Worm (Caenorhabditis elegans) whole organism, L1 larva: ENCODE measurements around the gene T20B12.4.

ENCODE experiments used
- C04F5.9 ChIP-seq: sonication (generic microtip); optimal IDR thresholded peaks from 2 replicates; lab custom pipeline; 2016; ENCODE audit warnings: missing genetic modification characterization, missing compliant biosample characterization
- C16A3.4 ChIP-seq: fragments of 150-350 bp; optimal IDR thresholded peaks from 2 replicates; lab custom pipeline; 2014; ENCODE audit warnings: missing biosample characterization, missing genetic modification characterization
- F16B12.6 ChIP-seq: fragments of 150-350 bp; optimal IDR thresholded peaks from 2 replicates; lab custom pipeline; 2014; ENCODE audit warnings: missing biosample characterization, missing genetic modification characterization
- ceh-82 ChIP-seq, 3 experiments: fragments of 150-350 bp in 1 of 3; sonication (generic microtip) in 2 of 3; optimal IDR thresholded peaks; 2 replicates each; lab custom pipeline; 2014 to 2017; ENCODE audit warnings: missing biosample characterization in 3 of 3, missing genetic modification characterization in 3 of 3
- ceh-90 ChIP-seq: sonication (generic microtip); optimal IDR thresholded peaks from 2 replicates; lab custom pipeline; 2016; ENCODE audit warnings: missing genetic modification characterization, missing compliant biosample characterization
- dsc-1 ChIP-seq: sonication (generic microtip); optimal IDR thresholded peaks from 2 replicates; lab custom pipeline; 2016; ENCODE audit warnings: mild to moderate bottlenecking, missing genetic modification characterization, missing compliant biosample characterization
- efl-1 ChIP-seq, 4 experiments: fragments of 150-350 bp; optimal IDR thresholded peaks in 3 of 4; peaks in 1 of 4; 1 replicate in 1 of 4; 2 replicates in 3 of 4; lab custom pipeline; 2014; ENCODE audit warnings: missing biosample characterization in 2 of 4, missing genetic modification characterization in 2 of 4, missing genetic modification reagents in 2 of 4
- egl-13 ChIP-seq: sonication (generic microtip); optimal IDR thresholded peaks from 2 replicates; lab custom pipeline; 2016; ENCODE audit warnings: missing genotype, missing genetic modification reagents, missing genetic modification characterization, missing compliant biosample characterization
- elt-2 ChIP-seq: sonication (generic microtip); optimal IDR thresholded peaks from 2 replicates; lab custom pipeline; 2016; ENCODE audit warnings: missing genetic modification characterization, mild to moderate bottlenecking, inconsistent platforms, missing compliant biosample characterization, missing genetic modification reagents
- elt-3 ChIP-seq, 6 experiments: fragments of 150-350 bp in 1 of 6; sonication (generic microtip); optimal IDR thresholded peaks; 2 replicates each; lab custom pipeline; 2017 to 2018; ENCODE audit warnings: missing biosample characterization in 6 of 6, missing genetic modification characterization in 6 of 6, inconsistent platforms in 1 of 6
- ets-5 ChIP-seq: fragments of 200-800 bp; sonication (Bioruptor generic); IDR thresholded peaks from 2 replicates; pipeline ENCODE4 v1.3.6; 2022; ENCODE audit warnings: missing genetic modification characterization, missing compliant biosample characterization
- fkh-10 ChIP-seq: sonication (generic microtip); optimal IDR thresholded peaks from 2 replicates; lab custom pipeline; 2017; ENCODE audit warnings: missing biosample characterization, missing genetic modification reagents, missing genetic modification characterization
- fkh-4 ChIP-seq: sonication (generic microtip); optimal IDR thresholded peaks from 2 replicates; lab custom pipeline; 2016; ENCODE audit warnings: missing compliant biosample characterization, missing genetic modification characterization, borderline replicate concordance
- fkh-8 ChIP-seq: sonication (generic microtip); optimal IDR thresholded peaks from 2 replicates; lab custom pipeline; 2016; ENCODE audit warnings: mild to moderate bottlenecking, missing genetic modification characterization, missing compliant biosample characterization
- grh-1 ChIP-seq: fragments of 200-800 bp; sonication (Bioruptor generic); IDR thresholded peaks from 2 replicates; pipeline ENCODE4 v1.3.6; 2022; ENCODE audit warnings: missing genetic modification reagents, missing genetic modification characterization, missing compliant biosample characterization
- hlh-4 ChIP-seq: sonication (generic microtip); optimal IDR thresholded peaks from 2 replicates; lab custom pipeline; 2016; ENCODE audit warnings: mild to moderate bottlenecking, missing genetic modification characterization, missing compliant biosample characterization
- irx-1 ChIP-seq: sonication (generic microtip); optimal IDR thresholded peaks from 2 replicates; lab custom pipeline; 2016; ENCODE audit warnings: missing genetic modification characterization, missing compliant biosample characterization
- lin-15B ChIP-seq: fragments of 150-350 bp; sonication (generic microtip); optimal IDR thresholded peaks from 3 replicates; lab custom pipeline; 2014; ENCODE audit warnings: missing biosample characterization, missing genetic modification characterization
- lin-35 ChIP-seq, 2 experiments: fragments of 150-350 bp; optimal IDR thresholded peaks; 2 replicates each; lab custom pipeline; 2014; ENCODE audit warnings: missing biosample characterization in 2 of 2, missing genetic modification characterization in 2 of 2, missing genetic modification reagents in 2 of 2
- lin-39 ChIP-seq: fragments of 150-350 bp; optimal IDR thresholded peaks from 2 replicates; lab custom pipeline; 2014; ENCODE audit warnings: missing biosample characterization, missing genetic modification reagents, missing genetic modification characterization
- lir-3 ChIP-seq: sonication (generic microtip); optimal IDR thresholded peaks from 2 replicates; lab custom pipeline; 2016; ENCODE audit warnings: mild to moderate bottlenecking, missing genetic modification characterization, moderate library complexity, missing compliant biosample characterization; ENCODE audit not compliant: poor library complexity
- lsy-2 ChIP-seq, 2 experiments: fragments of 150-350 bp; optimal IDR thresholded peaks; 2 replicates each; lab custom pipeline; 2014; ENCODE audit warnings: missing biosample characterization in 2 of 2, missing genetic modification characterization in 2 of 2
- mdl-1 ChIP-seq, 2 experiments: fragments of 150-350 bp; optimal IDR thresholded peaks; 2 replicates each; lab custom pipeline; 2014 to 2017; ENCODE audit warnings: missing biosample characterization in 2 of 2, missing genetic modification characterization in 2 of 2, inconsistent platforms in 1 of 2
- mep-1 ChIP-seq: fragments of 150-350 bp; optimal IDR thresholded peaks from 2 replicates; lab custom pipeline; 2014; ENCODE audit warnings: missing biosample characterization, missing genetic modification characterization
- nhr-20 ChIP-seq: sonication (generic microtip); optimal IDR thresholded peaks from 2 replicates; lab custom pipeline; 2016; ENCODE audit warnings: mild to moderate bottlenecking, missing genetic modification characterization, missing compliant biosample characterization
- nhr-237 ChIP-seq: fragments of 150-350 bp; optimal IDR thresholded peaks from 2 replicates; lab custom pipeline; 2014; ENCODE audit warnings: missing biosample characterization, missing genetic modification characterization
- nhr-47 ChIP-seq: sonication (generic microtip); optimal IDR thresholded peaks from 2 replicates; lab custom pipeline; 2016; ENCODE audit warnings: mild to moderate bottlenecking, missing genetic modification characterization, moderate library complexity, missing compliant biosample characterization
- nhr-71 ChIP-seq: sonication (generic microtip); optimal IDR thresholded peaks from 2 replicates; lab custom pipeline; 2016; ENCODE audit warnings: mild to moderate bottlenecking, missing genetic modification characterization, moderate library complexity, missing compliant biosample characterization
- nhr-85 ChIP-seq: sonication (generic microtip); peaks from one replicate; lab custom pipeline; 2016; ENCODE audit warnings: missing genetic modification characterization, inconsistent platforms, missing compliant biosample characterization
- nhr-90 ChIP-seq: sonication (generic microtip); optimal IDR thresholded peaks from 2 replicates; lab custom pipeline; 2016; ENCODE audit warnings: mild to moderate bottlenecking, missing genetic modification characterization, missing compliant biosample characterization; ENCODE audit not compliant: poor library complexity
- pag-3 ChIP-seq: sonication (generic microtip); optimal IDR thresholded peaks from 2 replicates; lab custom pipeline; 2017; ENCODE audit warnings: missing genetic modification characterization, mild to moderate bottlenecking, missing compliant biosample characterization, antibody characterized with exemption, borderline replicate concordance; ENCODE audit not compliant: insufficient read depth
- skn-1 ChIP-seq: fragments of 150-350 bp; optimal IDR thresholded peaks from 2 replicates; lab custom pipeline; 2014; ENCODE audit warnings: missing biosample characterization, missing genetic modification characterization
- sox-4 ChIP-seq: sonication (generic microtip); optimal IDR thresholded peaks from 2 replicates; lab custom pipeline; 2016; ENCODE audit warnings: missing genetic modification characterization, missing compliant biosample characterization
- swsn-7 ChIP-seq: sonication (generic microtip); optimal IDR thresholded peaks from 2 replicates; lab custom pipeline; 2016; ENCODE audit warnings: missing genetic modification characterization, missing compliant biosample characterization
- tbx-2 ChIP-seq: sonication (generic microtip); optimal IDR thresholded peaks from 2 replicates; lab custom pipeline; 2016; ENCODE audit warnings: missing genetic modification characterization, missing compliant biosample characterization
- tlp-1 ChIP-seq: fragments of 150-350 bp; optimal IDR thresholded peaks from 2 replicates; lab custom pipeline; 2014; ENCODE audit warnings: missing biosample characterization, missing genetic modification characterization
- unc-62 ChIP-seq: fragments of 150-350 bp; optimal IDR thresholded peaks from 2 replicates; lab custom pipeline; 2014; ENCODE audit warnings: missing biosample characterization, missing genetic modification reagents, missing genetic modification characterization
- xbp-1 ChIP-seq: sonication (generic microtip); optimal IDR thresholded peaks from 2 replicates; lab custom pipeline; 2016; ENCODE audit warnings: missing genetic modification characterization, missing compliant biosample characterization
- ztf-11 ChIP-seq, 2 experiments: sonication (generic microtip); optimal IDR thresholded peaks; 2 replicates each; lab custom pipeline; 2016 to 2017; ENCODE audit warnings: missing genetic modification characterization in 2 of 2, missing biosample characterization in 1 of 2, missing compliant biosample characterization in 1 of 2

The T20B12.4 gene

DNA sequence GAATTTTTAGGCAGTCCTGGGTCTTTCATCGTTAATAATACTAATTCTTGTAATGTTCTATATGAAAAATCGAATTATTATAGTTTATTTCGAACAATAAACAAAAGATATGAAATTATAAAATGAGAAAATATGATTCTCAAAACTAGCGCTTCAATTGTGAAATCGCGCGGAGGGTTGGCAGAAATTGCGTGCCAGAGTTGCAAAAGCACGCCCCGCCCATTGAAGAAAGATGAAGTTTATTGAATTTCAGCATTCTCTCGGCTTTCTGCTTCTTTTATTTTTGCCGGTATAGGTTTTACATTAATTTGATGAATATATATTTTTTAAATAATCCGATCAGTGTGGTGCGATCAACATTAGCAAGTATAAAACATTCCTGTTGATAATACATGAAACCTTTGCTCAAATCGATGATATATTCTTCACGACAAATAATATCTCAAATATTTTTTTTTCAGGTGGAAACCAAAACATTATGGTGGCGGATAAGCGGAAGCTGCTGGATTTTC is 8.4 kb upstream of the T20B12.4 start, which contains the start of the genes eco-1 and hmgr-1 (continued):
- TF ChIP-seq ceh-82 (tag; optimal IDR thresholded peaks at IDR 0.05; lab: Kevin White, UChicago) (peak in 2 of 3 experiments; percentile 3 to 26), xbp-1 (tag; lab: Kevin White, UChicago) (peak; percentile 39), mdl-1 (tag; optimal IDR thresholded peaks at IDR 0.05; lab: Kevin White, UChicago) (peak in 1 of 2 experiments; percentile 15), nhr-237 (tag; lab: Kevin White, UChicago) (no peak), lsy-2 (tag; optimal IDR thresholded peaks at IDR 0.05; lab: Kevin White, UChicago) (peak; percentile 55 to 62), C16A3.4 (tag; lab: Kevin White, UChicago) (peak; percentile 8), lir-3 (tag; lab: Kevin White, UChicago) (peak; percentile 38), grh-1 (GFP tag; lab: Robert Waterston, UW) (no peak), swsn-7 (peak; percentile 53), nhr-20 (tag; lab: Kevin White, UChicago) (no peak), mep-1 (tag; lab: Kevin White, UChicago) (peak; percentile 52), lin-35 (GFP tag; optimal IDR thresholded peaks at IDR 0.05; lab: Kevin White, UChicago) (peak; percentile 52 to 87), F16B12.6 (tag; lab: Kevin White, UChicago) (peak; percentile 42), lin-15B (tag; lab: Kevin White, UChicago) (peak; percentile 16)
- TF ChIP-seq, all 84 proteins: peak for 25

DNA sequence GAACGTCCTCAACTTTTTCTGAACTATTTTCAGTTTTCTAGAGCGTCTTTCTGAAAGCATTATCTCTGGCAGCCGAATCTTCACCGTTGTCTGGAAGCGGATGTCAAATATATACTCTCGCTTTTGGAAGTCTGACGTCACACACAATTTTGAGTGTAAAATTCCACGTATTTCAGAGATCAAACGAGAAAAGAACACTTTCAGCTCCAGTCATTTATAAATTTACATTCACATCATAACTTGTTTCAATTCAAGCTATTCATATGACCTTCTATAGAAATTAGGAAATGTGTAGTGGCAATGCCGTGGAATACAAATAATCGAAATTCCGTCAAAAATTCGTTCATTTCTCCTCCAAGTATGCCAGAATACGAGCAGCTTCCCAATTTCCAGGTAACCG is 1.9 kb upstream of the T20B12.4 start, which contains the start of gene F08F8.11:
Gene F08F8.11, plus strand, starts transcription at position 301 of the 400 bp plus-strand sequence.
- TF ChIP-seq unc-62 (GFP tag; lab: Kevin White, UChicago) (no peak), elt-2 (tag; lab: Kevin White, UChicago) (no peak), efl-1 (optimal IDR thresholded peaks at IDR 0.05; lab: Kevin White, UChicago) (no peak), efl-1 (GFP tag; optimal IDR thresholded peaks at IDR 0.05 in 1 of 2; lab: Kevin White, UChicago) (peak in 1 of 2 experiments; percentile 10), hlh-4 (tag; lab: Kevin White, UChicago) (no peak), nhr-85 (tag; lab: Kevin White, UChicago) (peak; percentile 32), fkh-10 (GFP tag; lab: Kevin White, UChicago) (no peak), nhr-90 (tag; lab: Kevin White, UChicago) (no peak), elt-3 (tag; optimal IDR thresholded peaks at IDR 0.05; lab: Kevin White, UChicago) (no peak), irx-1 (no peak), fkh-8 (tag; lab: Kevin White, UChicago) (no peak)

DNA sequence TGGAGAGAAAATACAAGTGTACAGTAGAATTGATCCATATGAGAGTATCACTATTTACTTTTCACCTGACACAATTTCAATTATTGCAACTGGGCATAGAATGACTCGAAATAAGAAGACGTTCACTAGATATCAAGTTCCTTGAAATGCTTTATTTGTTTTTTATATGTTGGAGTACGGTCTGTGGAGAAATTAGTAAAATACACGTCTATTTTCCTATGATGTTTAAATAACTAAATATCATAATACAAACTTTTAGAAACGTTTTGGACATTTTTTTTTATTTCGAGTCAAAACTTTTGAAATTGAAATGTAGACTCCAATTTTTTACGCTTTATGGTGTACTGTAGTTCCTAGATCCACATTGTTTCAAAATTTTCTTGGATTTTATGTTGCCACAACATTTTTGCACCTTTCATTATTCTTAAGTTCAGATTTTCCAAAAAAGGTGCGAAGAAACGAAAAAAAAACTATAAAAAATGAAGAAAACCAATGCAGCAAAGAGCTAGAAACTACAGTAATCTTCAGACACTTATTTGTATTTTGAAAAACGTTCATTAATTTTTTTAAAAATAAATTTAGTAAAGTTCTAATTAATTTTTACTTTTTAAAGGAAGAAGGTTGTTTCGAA is 2.0 kb downstream of the T20B12.4 start:
- no peak for TF ChIP-seq ceh-90 (tag; lab: Kevin White, UChicago)
- no peak for TF ChIP-seq tlp-1
- no peak for TF ChIP-seq C04F5.9
- TF ChIP-seq lsy-2 (tag; optimal IDR thresholded peaks at IDR 0.05; lab: Kevin White, UChicago) = peak in 1 of 2 experiments; percentile 20
- TF ChIP-seq lin-35 (GFP tag; optimal IDR thresholded peaks at IDR 0.05; lab: Kevin White, UChicago) = peak in 1 of 2 experiments; percentile 16
- TF ChIP-seq lin-39 = peak; percentile 12
- no peak for TF ChIP-seq ets-5
- no peak for TF ChIP-seq fkh-4
- no peak for TF ChIP-seq hlh-4 (tag; lab: Kevin White, UChicago)
- TF ChIP-seq tbx-2 (tag; lab: Kevin White, UChicago) = no peak
- no peak for TF ChIP-seq dsc-1
- peak; percentile 49 for TF ChIP-seq nhr-47 (tag; lab: Kevin White, UChicago)
- TF ChIP-seq egl-13 (tag; lab: Kevin White, UChicago) = no peak
- no peak for TF ChIP-seq fkh-8 (tag; lab: Kevin White, UChicago)
- TF ChIP-seq efl-1 (optimal IDR thresholded peaks at IDR 0.05; lab: Kevin White, UChicago) = no peak
- TF ChIP-seq efl-1 (GFP tag; optimal IDR thresholded peaks at IDR 0.05 in 1 of 2; lab: Kevin White, UChicago) = peak in 1 of 2 experiments; percentile 1
- TF ChIP-seq nhr-90 (tag; lab: Kevin White, UChicago) = peak; percentile 53
- no peak for TF ChIP-seq skn-1 (tag; lab: Kevin White, UChicago)
- no peak for TF ChIP-seq ztf-11 (tag; optimal IDR thresholded peaks at IDR 0.05; lab: Kevin White, UChicago)
- no peak for TF ChIP-seq grh-1 (GFP tag; lab: Robert Waterston, UW)
- TF ChIP-seq F16B12.6 (tag; lab: Kevin White, UChicago) = no peak
- no peak for TF ChIP-seq pag-3 (tag; lab: Kevin White, UChicago)
- TF ChIP-seq nhr-71 (tag; lab: Kevin White, UChicago) = peak; percentile 28
- no peak for TF ChIP-seq sox-4
- peak in 1 of 6 experiments; percentile 10 for TF ChIP-seq elt-3 (tag; optimal IDR thresholded peaks at IDR 0.05; lab: Kevin White, UChicago)
